Fruit fly (Drosophila melanogaster): ENCODE measurements around the gene Dhc64C.

dm6 chr3L:4842710-4843109, 17.2 kb upstream of the Dhc64C start:
- TF ChIP-seq CG3032 (tag; optimal IDR thresholded peaks at IDR 0.05) (no peak), Sox102F (GFP tag; optimal IDR thresholded peaks at IDR 0.05) (no peak)

All from whole organism, prepupa.